Fruit fly (Drosophila melanogaster): Measurements from ENCODE around the gene Ranbp21.

DNA sequence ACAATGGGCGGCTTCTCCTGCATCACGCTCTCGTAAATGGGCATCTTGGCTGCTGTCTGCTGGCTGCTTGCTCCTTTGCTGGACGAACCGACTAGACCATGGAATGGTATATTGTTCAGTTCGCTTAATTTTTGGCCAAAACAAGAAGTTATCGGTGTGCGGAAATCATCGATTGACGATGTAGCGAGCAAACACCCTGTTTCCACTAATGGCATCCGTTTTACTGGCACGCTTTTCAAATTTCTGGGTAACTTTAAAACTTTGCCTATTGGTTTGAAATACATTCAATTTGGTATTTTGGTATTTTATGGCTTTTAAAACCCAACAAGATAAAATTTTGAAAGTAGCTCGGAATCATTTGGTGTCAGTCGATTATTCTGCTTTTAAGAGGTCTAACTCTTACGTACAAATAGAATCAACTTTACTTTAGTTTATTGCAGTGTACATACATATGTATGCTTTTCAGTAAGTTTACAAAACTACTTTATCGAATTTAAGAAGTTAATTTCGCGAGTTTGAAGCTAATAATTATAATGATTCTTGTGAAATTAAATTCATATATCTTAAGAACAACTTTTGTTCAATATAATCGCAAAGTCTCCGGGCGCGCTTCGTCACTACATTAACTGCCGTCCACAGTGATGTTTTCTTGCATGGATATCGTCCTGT, 6.1 kb downstream of the Ranbp21 start, which contains the start of gene Arp10:
- TF ChIP-seq Side (GFP tag; optimal IDR thresholded peaks at IDR 0.05) (no peak), Hr3 (GFP tag; optimal IDR thresholded peaks at IDR 0.05) (no peak), Lhr (GFP tag; optimal IDR thresholded peaks at IDR 0.05) (no peak)

Data from whole organism, embryonic.